Worm (Caenorhabditis elegans) whole organism, early embryonic: ENCODE measurements around the gene R148.5.

Experiments used
- F13C5.2 ChIP-seq: sonication (generic microtip); optimal IDR thresholded peaks from 2 replicates; lab custom pipeline; 2017; ENCODE audit warnings: mild to moderate bottlenecking, missing genetic modification characterization, inconsistent platforms, missing compliant biosample characterization
- ama-1 ChIP-seq: fragments of 150-350 bp; optimal IDR thresholded peaks from 2 replicates; lab custom pipeline; 2014
- ets-7 ChIP-seq: sonication (generic microtip); optimal IDR thresholded peaks from 2 replicates; lab custom pipeline; 2016; ENCODE audit warnings: missing genotype, missing genetic modification characterization, missing compliant biosample characterization
- flt-1 ChIP-seq: fragments of 200-800 bp; sonication (Bioruptor generic); IDR thresholded peaks from 2 replicates; pipeline ENCODE4 v1.3.6; 2022; ENCODE audit warnings: missing genetic modification characterization, missing compliant biosample characterization
- hmbx-1 ChIP-seq: sonication (generic microtip); optimal IDR thresholded peaks from 2 replicates; lab custom pipeline; 2016; ENCODE audit warnings: mild to moderate bottlenecking, missing genetic modification characterization, missing compliant biosample characterization
- sea-1 ChIP-seq: fragments of 200-800 bp; sonication (Bioruptor generic); conservative IDR thresholded peaks from 2 replicates; pipeline ENCODE4 v1.3.6; 2022; ENCODE audit warnings: missing genetic modification characterization, missing compliant biosample characterization
- tra-4 ChIP-seq: sonication (generic microtip); optimal IDR thresholded peaks from 2 replicates; lab custom pipeline; 2017; ENCODE audit warnings: missing genetic modification characterization, missing compliant biosample characterization

ce11 chrIII:3199416-3199815 lies 34.0 kb downstream of the R148.5 start, which contains the start of gene heh-1:
- TF ChIP-seq ama-1, result no peak
- TF ChIP-seq F13C5.2 (tag; lab: Kevin White, UChicago), result no peak
- no peak for TF ChIP-seq sea-1
- no peak for TF ChIP-seq hmbx-1 (tag; lab: Kevin White, UChicago)
- TF ChIP-seq flt-1 (GFP tag; lab: Robert Waterston, UW), result no peak
- TF ChIP-seq tra-4 (tag; lab: Kevin White, UChicago), result no peak
- no peak for TF ChIP-seq ets-7 (tag; lab: Kevin White, UChicago)
